Worm (Caenorhabditis elegans) whole organism, L4/young adult: ENCODE measurements around the gene tam-1.

Experiments
- dao-5 ChIP-seq: sonication (generic microtip); optimal IDR thresholded peaks from 2 replicates; lab custom pipeline; 2016; ENCODE audit warnings: missing genotype, missing genetic modification characterization, moderate library complexity, missing compliant biosample characterization
- him-1 ChIP-seq: sonication (generic microtip); optimal IDR thresholded peaks from 2 replicates; lab custom pipeline; 2016; ENCODE audit warnings: missing genotype, missing genetic modification reagents, missing genetic modification characterization, missing compliant biosample characterization

DNA sequence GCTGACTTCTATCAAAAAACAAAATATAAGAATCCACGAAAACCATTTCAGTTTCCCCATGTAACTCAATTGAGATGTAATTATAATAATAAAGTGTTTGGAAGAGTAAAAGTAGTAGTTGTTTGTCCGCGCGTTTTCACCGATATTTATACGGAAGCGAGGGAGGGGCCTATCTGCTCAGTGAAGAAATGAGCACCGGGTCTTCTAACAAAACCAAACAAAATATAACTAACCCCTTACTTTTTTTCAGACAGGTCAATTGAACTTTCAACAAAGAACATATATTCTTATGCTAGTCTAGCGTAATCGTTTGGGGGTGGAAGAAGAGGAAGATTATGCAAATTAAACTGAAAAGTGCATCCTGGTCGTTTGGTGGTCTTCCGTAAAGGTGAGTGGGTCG lies 32.3 kb upstream of the tam-1 start, which contains the start of gene ncx-9:
- TF ChIP-seq dao-5 (tag; lab: Kevin White, UChicago) (no peak), him-1 (tag; lab: Kevin White, UChicago) (no peak)
